Fruit fly (Drosophila melanogaster) whole organism, embryonic: ENCODE data around the gene Trim9.

Experiments
- Abd-B ChIP-seq: fragments of 200-800 bp; sonication (Bioruptor generic); optimal IDR thresholded peaks from 2 replicates; lab custom pipeline; 2018; ENCODE audit warnings: missing biosample characterization, mild to moderate bottlenecking, missing genetic modification characterization, moderate library complexity
- Ada2b ChIP-seq: fragments of 200-800 bp; sonication (Bioruptor generic); IDR thresholded peaks from 2 replicates; pipeline ENCODE4 v1.3.6; 2022; ENCODE audit warnings: missing biosample characterization, missing genetic modification characterization
- Atf-2 ChIP-seq: fragments of 200-800 bp; sonication (Bioruptor generic); optimal IDR thresholded peaks from 2 replicates; lab custom pipeline; 2016; ENCODE audit warnings: missing biosample characterization, missing genetic modification characterization
- B-H1 ChIP-seq: fragments of 200-800 bp; sonication (Bioruptor generic); IDR thresholded peaks from 3 replicates; pipeline ENCODE4 v1.3.6; 2022; ENCODE audit warnings: missing biosample characterization, missing genetic modification characterization
- Bteb2 ChIP-seq: fragments of 200-800 bp; sonication (Bioruptor generic); optimal IDR thresholded peaks from 2 replicates; lab custom pipeline; 2016; ENCODE audit warnings: missing biosample characterization, missing genetic modification characterization
- CG10462 ChIP-seq: fragments of 200-800 bp; sonication (Bioruptor generic); optimal IDR thresholded peaks from 2 replicates; lab custom pipeline; 2016; ENCODE audit warnings: missing biosample characterization, missing genetic modification characterization
- CG1233 ChIP-seq: fragments of 200-800 bp; sonication (Bioruptor generic); optimal IDR thresholded peaks from 4 replicates; lab custom pipeline; 2018; ENCODE audit warnings: missing biosample characterization, mild to moderate bottlenecking, missing genetic modification characterization
- CG12942 ChIP-seq: fragments of 200-800 bp; sonication (Bioruptor generic); optimal IDR thresholded peaks from 3 replicates; lab custom pipeline; 2016; ENCODE audit warnings: missing biosample characterization, missing genetic modification characterization
- CG13296 ChIP-seq: fragments of 200-800 bp; sonication (Bioruptor generic); optimal IDR thresholded peaks from 3 replicates; lab custom pipeline; 2018; ENCODE audit warnings: missing biosample characterization, mild to moderate bottlenecking, missing genetic modification characterization
- CG14014 ChIP-seq: fragments of 200-800 bp; sonication (Bioruptor generic); IDR thresholded peaks from 2 replicates; pipeline ENCODE4 v1.3.6; 2022; ENCODE audit warnings: missing biosample characterization, missing genetic modification characterization
- CG14050 ChIP-seq: fragments of 200-800 bp; sonication (Bioruptor generic); IDR thresholded peaks from 3 replicates; pipeline ENCODE4 v1.3.6; 2022; ENCODE audit warnings: missing biosample characterization, missing genetic modification characterization
- CG14667 ChIP-seq: fragments of 200-800 bp; sonication (Bioruptor generic); IDR thresholded peaks from 2 replicates; pipeline ENCODE4 v1.3.6; 2022; ENCODE audit warnings: missing biosample characterization, missing genetic modification characterization
- CG15479 ChIP-seq: fragments of 200-800 bp; sonication (Bioruptor generic); optimal IDR thresholded peaks from 3 replicates; lab custom pipeline; 2019; ENCODE audit warnings: missing biosample characterization, mild to moderate bottlenecking, missing genetic modification characterization, moderate library complexity
- CG15696 ChIP-seq: fragments of 200-800 bp; sonication (Bioruptor generic); optimal IDR thresholded peaks from 2 replicates; lab custom pipeline; 2019; ENCODE audit warnings: missing biosample characterization, mild to moderate bottlenecking, missing genetic modification characterization, moderate library complexity
- CG17186 ChIP-seq: fragments of 200-800 bp; sonication (Bioruptor generic); optimal IDR thresholded peaks from 3 replicates; lab custom pipeline; 2017; ENCODE audit warnings: missing biosample characterization, missing genetic modification reagents, missing genetic modification characterization
- CG17385 ChIP-seq: fragments of 200-800 bp; sonication (Bioruptor generic); optimal IDR thresholded peaks from 3 replicates; lab custom pipeline; 2018; ENCODE audit warnings: missing biosample characterization, mild to moderate bottlenecking, missing genetic modification characterization
- CG1832 ChIP-seq: fragments of 200-800 bp; sonication (Bioruptor generic); optimal IDR thresholded peaks from 2 replicates; lab custom pipeline; 2017; ENCODE audit warnings: missing biosample characterization, mild to moderate bottlenecking, missing genetic modification characterization, inconsistent platforms
- CG32767 ChIP-seq: fragments of 200-800 bp; sonication (Bioruptor generic); IDR thresholded peaks from 2 replicates; pipeline ENCODE4 v1.3.6; 2022; ENCODE audit warnings: missing biosample characterization, missing genetic modification characterization
- CG43689 ChIP-seq: fragments of 200-800 bp; sonication (Bioruptor generic); IDR thresholded peaks from 2 replicates; pipeline ENCODE4 v1.3.6; 2022; ENCODE audit warnings: missing biosample characterization, missing genetic modification characterization
- CG4404 ChIP-seq: fragments of 200-800 bp; sonication (Bioruptor generic); IDR thresholded peaks from 2 replicates; pipeline ENCODE4 v1.3.6; 2022; ENCODE audit warnings: missing biosample characterization, missing genetic modification characterization
- CG6765 ChIP-seq: fragments of 200-800 bp; sonication (Bioruptor generic); optimal IDR thresholded peaks from 3 replicates; lab custom pipeline; 2017; ENCODE audit warnings: missing biosample characterization, mild to moderate bottlenecking, missing genetic modification characterization
- CG8388 ChIP-seq: fragments of 200-800 bp; sonication (Bioruptor generic); optimal IDR thresholded peaks from 2 replicates; lab custom pipeline; 2019; ENCODE audit warnings: missing biosample characterization, mild to moderate bottlenecking, missing genetic modification characterization, moderate library complexity
- CG9609 ChIP-seq: fragments of 200-800 bp; sonication (Bioruptor generic); optimal IDR thresholded peaks from 3 replicates; lab custom pipeline; 2016; ENCODE audit warnings: missing biosample characterization, missing genetic modification characterization
- CG9932 ChIP-seq: fragments of 200-800 bp; sonication (Bioruptor generic); IDR thresholded peaks from 2 replicates; pipeline ENCODE4 v1.3.6; 2022; ENCODE audit warnings: missing biosample characterization, missing genetic modification characterization
- HLH4C ChIP-seq: fragments of 200-800 bp; sonication (Bioruptor generic); IDR thresholded peaks from 3 replicates; pipeline ENCODE4 v1.3.6; 2022; ENCODE audit warnings: missing biosample characterization, missing genetic modification characterization; ENCODE audit not compliant: partially characterized antibody
- Hsf ChIP-seq: fragments of 200-800 bp; sonication (Bioruptor generic); optimal IDR thresholded peaks from 3 replicates; lab custom pipeline; 2016; ENCODE audit warnings: missing biosample characterization, missing genetic modification characterization
- Kr ChIP-seq: fragments of 200-800 bp; sonication (Bioruptor generic); optimal IDR thresholded peaks from 2 replicates; lab custom pipeline; 2017; ENCODE audit warnings: missing biosample characterization, mild to moderate bottlenecking, missing genetic modification characterization
- NC2α ChIP-seq: fragments of 200-800 bp; sonication (Bioruptor generic); optimal IDR thresholded peaks from 2 replicates; lab custom pipeline; 2016; ENCODE audit warnings: missing biosample characterization, missing genetic modification characterization
- Sox102F ChIP-seq: fragments of 200-800 bp; sonication (Bioruptor generic); optimal IDR thresholded peaks from 2 replicates; lab custom pipeline; 2018; ENCODE audit warnings: missing biosample characterization, mild to moderate bottlenecking, missing genetic modification characterization, moderate library complexity
- Tbp ChIP-seq: fragments of >200 bp; optimal IDR thresholded peaks from 2 replicates; lab custom pipeline; 2018; ENCODE audit warnings: missing biosample characterization, missing genetic modification characterization
- Xbp1 ChIP-seq: fragments of 200-800 bp; sonication (Bioruptor generic); optimal IDR thresholded peaks from 3 replicates; lab custom pipeline; 2016; ENCODE audit warnings: missing biosample characterization, mild to moderate bottlenecking, missing genetic modification characterization
- chn ChIP-seq: fragments of 200-800 bp; sonication (Bioruptor generic); optimal IDR thresholded peaks from 2 replicates; lab custom pipeline; 2016; ENCODE audit warnings: missing biosample characterization, missing genetic modification characterization
- crp ChIP-seq, 2 experiments: fragments of 200-800 bp; sonication (Bioruptor generic); optimal IDR thresholded peaks; 2 replicates in 1 of 2; 3 replicates in 1 of 2; lab custom pipeline; 2017; ENCODE audit warnings: missing biosample characterization in 2 of 2, missing genetic modification characterization in 2 of 2, mild to moderate bottlenecking in 1 of 2, moderate library complexity in 1 of 2
- disco-r ChIP-seq: fragments of 200-800 bp; sonication (Bioruptor generic); optimal IDR thresholded peaks from 2 replicates; lab custom pipeline; 2016; ENCODE audit warnings: missing biosample characterization, missing genetic modification characterization
- ems ChIP-seq: fragments of 200-800 bp; sonication (Bioruptor generic); optimal IDR thresholded peaks from 3 replicates; lab custom pipeline; 2016; ENCODE audit warnings: missing biosample characterization, missing genetic modification characterization
- fd96Cb ChIP-seq: fragments of 200-800 bp; sonication (Bioruptor generic); optimal IDR thresholded peaks from 2 replicates; lab custom pipeline; 2018; ENCODE audit warnings: missing biosample characterization, mild to moderate bottlenecking, missing genetic modification characterization, moderate library complexity
- fu2 ChIP-seq: fragments of 200-800 bp; sonication (Bioruptor generic); optimal IDR thresholded peaks from 2 replicates; lab custom pipeline; 2016; ENCODE audit warnings: missing biosample characterization, missing genetic modification characterization
- gcm2 ChIP-seq: fragments of 200-800 bp; sonication (Bioruptor generic); optimal IDR thresholded peaks from 2 replicates; lab custom pipeline; 2016; ENCODE audit warnings: missing biosample characterization, missing genetic modification characterization
- kay ChIP-seq: fragments of 200-800 bp; sonication (Bioruptor generic); optimal IDR thresholded peaks from 2 replicates; lab custom pipeline; 2016; ENCODE audit warnings: missing biosample characterization, missing genetic modification characterization
- lola ChIP-seq, 3 experiments: fragments of >200 bp in 2 of 3; fragments of 200-800 bp in 1 of 3; sonication (Bioruptor generic) in 1 of 3; optimal IDR thresholded peaks; 2 replicates each; lab custom pipeline; 2017 to 2019; ENCODE audit warnings: missing biosample characterization in 3 of 3, missing genetic modification characterization in 3 of 3, mild to moderate bottlenecking in 1 of 3, moderate library complexity in 1 of 3
- mirr ChIP-seq: fragments of 200-800 bp; sonication (Bioruptor generic); optimal IDR thresholded peaks from 3 replicates; lab custom pipeline; 2018; ENCODE audit warnings: missing biosample characterization, mild to moderate bottlenecking, missing genetic modification characterization
- nerfin-1 ChIP-seq: fragments of 200-800 bp; sonication (Bioruptor generic); optimal IDR thresholded peaks from 3 replicates; lab custom pipeline; 2019; ENCODE audit warnings: missing biosample characterization, mild to moderate bottlenecking, missing genetic modification characterization, moderate library complexity
- nom ChIP-seq: fragments of 200-800 bp; sonication (Bioruptor generic); optimal IDR thresholded peaks from 2 replicates; lab custom pipeline; 2017; ENCODE audit warnings: missing biosample characterization, missing genetic modification characterization, mild to moderate bottlenecking, moderate library complexity, missing genetic modification reagents
- prd ChIP-seq, 3 experiments: fragments of >200 bp in 2 of 3; fragments of 200-800 bp in 1 of 3; sonication (Bioruptor generic) in 1 of 3; optimal IDR thresholded peaks in 2 of 3; IDR thresholded peaks in 1 of 3; 2 replicates in 2 of 3; 3 replicates in 1 of 3; pipeline versions ENCODE4 v1.3.6 to Lab custom; 2017 to 2022; ENCODE audit warnings: missing biosample characterization in 1 of 3, missing genetic modification characterization in 1 of 3
- sisA ChIP-seq: fragments of 200-800 bp; sonication (Bioruptor generic); IDR thresholded peaks from 2 replicates; pipeline ENCODE4 v1.3.6; 2022; ENCODE audit warnings: missing biosample characterization, missing genetic modification characterization
- slou ChIP-seq: fragments of 200-800 bp; sonication (Bioruptor generic); optimal IDR thresholded peaks from 3 replicates; lab custom pipeline; 2016; ENCODE audit warnings: missing biosample characterization, missing genetic modification characterization
- tap ChIP-seq: fragments of 200-800 bp; optimal IDR thresholded peaks from 3 replicates; lab custom pipeline; 2019; ENCODE audit warnings: missing biosample characterization, mild to moderate bottlenecking, missing genetic modification characterization, moderate library complexity
- tio ChIP-seq: fragments of 200-800 bp; sonication (Bioruptor generic); optimal IDR thresholded peaks from 2 replicates; lab custom pipeline; 2017; ENCODE audit warnings: missing biosample characterization, missing genetic modification characterization, inconsistent platforms
- trem ChIP-seq: fragments of 200-800 bp; optimal IDR thresholded peaks from 3 replicates; lab custom pipeline; 2019; ENCODE audit warnings: missing biosample characterization, mild to moderate bottlenecking, missing genetic modification characterization, moderate library complexity

Gene Trim9

DNA sequence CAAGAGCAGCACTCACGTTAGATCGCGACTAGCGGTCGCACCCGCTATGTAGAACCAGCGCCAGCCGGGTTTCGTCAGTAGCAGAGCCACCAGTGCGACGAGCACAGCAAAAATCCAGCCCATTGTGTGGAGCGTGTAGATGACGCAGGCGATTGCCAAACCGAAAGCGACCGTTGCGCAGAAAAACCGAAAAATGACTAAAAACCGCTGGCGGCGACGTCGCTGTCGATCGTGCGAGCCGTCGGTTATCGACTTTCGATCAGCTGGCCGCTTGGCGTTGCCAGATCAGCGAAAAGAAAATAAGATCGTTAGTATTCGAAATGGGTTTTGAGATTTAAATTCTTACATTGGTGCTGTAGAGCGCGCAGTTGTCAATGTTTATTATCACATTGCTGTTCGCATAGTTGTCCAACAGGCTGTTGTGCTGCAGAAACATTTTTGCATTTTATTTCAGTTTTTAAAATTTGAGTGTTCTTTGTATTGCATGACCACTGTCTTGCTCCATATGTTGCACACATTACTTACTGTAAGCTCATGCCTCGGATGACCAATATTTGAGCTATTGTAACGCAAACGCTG, 28.1 kb upstream of the Trim9 start (continued):
- TF ChIP-seq tio (no peak), Atf-2 (GFP tag; lab: Kevin White, UChicago) (no peak), CG4404 (GFP tag; lab: Robert Waterston, UW) (no peak), Kr (no peak), CG14014 (GFP tag; lab: Robert Waterston, UW) (peak; percentile 41; the same call in 1 of the 2 replicates), CG32767 (GFP tag; lab: Robert Waterston, UW) (peak; percentile 35), nerfin-1 (no peak), kay (GFP tag; lab: Kevin White, UChicago) (peak; percentile 26), fd96Cb (tag; lab: Kevin White, UChicago) (no peak), CG14050 (GFP tag; lab: Robert Waterston, UW) (peak; percentile 19; the same call in 2 of the 3 replicates), Ada2b (GFP tag; lab: Robert Waterston, UW) (peak; percentile 36; the same call in 1 of the 2 replicates), B-H1 (GFP tag; lab: Robert Waterston, UW) (peak; percentile 12; the same call in 1 of the 3 replicates), CG12942 (GFP tag; lab: Kevin White, UChicago) (peak; percentile 3), chn (GFP tag; lab: Kevin White, UChicago) (peak; percentile 0), disco-r (GFP tag; lab: Kevin White, UChicago) (peak; percentile 24), CG8388 (no peak), Hsf (GFP tag; lab: Kevin White, UChicago) (peak; percentile 43), Bteb2 (GFP tag; lab: Kevin White, UChicago) (peak; percentile 14), Sox102F (GFP tag; lab: Kevin White, UChicago) (no peak), nom (GFP tag; lab: Kevin White, UChicago) (peak; percentile 66), CG10462 (GFP tag; lab: Kevin White, UChicago) (peak; percentile 46), CG9932 (GFP tag; lab: Robert Waterston, UW) (peak; percentile 36; the same call in 1 of the 2 replicates), CG43689 (no peak), Xbp1 (GFP tag; lab: Kevin White, UChicago) (peak; percentile 33), Abd-B (GFP tag; lab: Kevin White, UChicago) (peak; percentile 8), lola (GFP tag; optimal IDR thresholded peaks at IDR 0.05; lab: Kevin White, UChicago) (peak in 1 of 3 experiments; percentile 7), mirr (peak; percentile 47), CG15479 (GFP tag; lab: Kevin White, UChicago) (peak; percentile 6), HLH4C (GFP tag; lab: Robert Waterston, UW) (peak; percentile 24; the same call in 1 of the 3 replicates), prd (optimal IDR thresholded peaks at IDR 0.05; lab: Kevin White, UChicago) (no peak), prd (GFP tag; IDR thresholded peaks at IDR 0.05; lab: Robert Waterston, UW) (peak; percentile 27; the same call in 1 of the 3 replicates), slou (GFP tag; lab: Kevin White, UChicago) (no peak), CG1832 (GFP tag; lab: Kevin White, UChicago) (no peak), NC2α (GFP tag; lab: Kevin White, UChicago) (peak; percentile 21), Tbp (GFP tag; lab: Kevin White, UChicago) (no peak), CG1233 (GFP tag; lab: Kevin White, UChicago) (peak; percentile 43), sisA (GFP tag; lab: Robert Waterston, UW) (peak; percentile 44), CG6765 (peak; percentile 62), CG14667 (GFP tag; lab: Robert Waterston, UW) (no peak), CG9609 (GFP tag; lab: Kevin White, UChicago) (peak; percentile 28), CG13296 (GFP tag; lab: Kevin White, UChicago) (peak; percentile 33), CG17385 (GFP tag; lab: Kevin White, UChicago) (peak; percentile 36), CG15696 (tag; lab: Kevin White, UChicago) (peak; percentile 17), gcm2 (GFP tag; lab: Kevin White, UChicago) (peak; percentile 16), crp (GFP tag; optimal IDR thresholded peaks at IDR 0.05; lab: Kevin White, UChicago) (peak; percentile 35 to 91), CG17186 (GFP tag; lab: Kevin White, UChicago) (peak; percentile 19), trem (tag; lab: Kevin White, UChicago) (peak; percentile 8), ems (no peak), fu2 (GFP tag; lab: Kevin White, UChicago) (no peak), tap (no peak)
